Fruit fly (Drosophila melanogaster): ENCODE measurements around the gene CG2116.

dm6 chrX:8147649-8148048 lies 18.0 kb downstream of the CG2116 start, which contains the start of gene CG15336:
- TF ChIP-seq Eip93F (GFP tag; optimal IDR thresholded peaks at IDR 0.05) (no peak), fd59A (GFP tag; optimal IDR thresholded peaks at IDR 0.05) (no peak), Blimp-1 (GFP tag; optimal IDR thresholded peaks at IDR 0.05) (no peak), CG11762 (GFP tag; optimal IDR thresholded peaks at IDR 0.05; ENCODE audit: insufficient read depth) (no peak), topi (GFP tag; optimal IDR thresholded peaks at IDR 0.05) (no peak), CG31627 (GFP tag; optimal IDR thresholded peaks at IDR 0.05) (no peak), CG6792 (GFP tag; optimal IDR thresholded peaks at IDR 0.05) (no peak), CG11294 (GFP tag; IDR thresholded peaks at IDR 0.05) (no peak), CG34406 (GFP tag; optimal IDR thresholded peaks at IDR 0.05) (no peak), CG11902 (GFP tag; optimal IDR thresholded peaks at IDR 0.05) (no peak), Eip75B (GFP tag; optimal IDR thresholded peaks at IDR 0.05) (no peak)

All from whole organism, prepupa.